Fruit fly (Drosophila melanogaster): Measurements from ENCODE around the gene CG11841.

CG11841 gene

DNA sequence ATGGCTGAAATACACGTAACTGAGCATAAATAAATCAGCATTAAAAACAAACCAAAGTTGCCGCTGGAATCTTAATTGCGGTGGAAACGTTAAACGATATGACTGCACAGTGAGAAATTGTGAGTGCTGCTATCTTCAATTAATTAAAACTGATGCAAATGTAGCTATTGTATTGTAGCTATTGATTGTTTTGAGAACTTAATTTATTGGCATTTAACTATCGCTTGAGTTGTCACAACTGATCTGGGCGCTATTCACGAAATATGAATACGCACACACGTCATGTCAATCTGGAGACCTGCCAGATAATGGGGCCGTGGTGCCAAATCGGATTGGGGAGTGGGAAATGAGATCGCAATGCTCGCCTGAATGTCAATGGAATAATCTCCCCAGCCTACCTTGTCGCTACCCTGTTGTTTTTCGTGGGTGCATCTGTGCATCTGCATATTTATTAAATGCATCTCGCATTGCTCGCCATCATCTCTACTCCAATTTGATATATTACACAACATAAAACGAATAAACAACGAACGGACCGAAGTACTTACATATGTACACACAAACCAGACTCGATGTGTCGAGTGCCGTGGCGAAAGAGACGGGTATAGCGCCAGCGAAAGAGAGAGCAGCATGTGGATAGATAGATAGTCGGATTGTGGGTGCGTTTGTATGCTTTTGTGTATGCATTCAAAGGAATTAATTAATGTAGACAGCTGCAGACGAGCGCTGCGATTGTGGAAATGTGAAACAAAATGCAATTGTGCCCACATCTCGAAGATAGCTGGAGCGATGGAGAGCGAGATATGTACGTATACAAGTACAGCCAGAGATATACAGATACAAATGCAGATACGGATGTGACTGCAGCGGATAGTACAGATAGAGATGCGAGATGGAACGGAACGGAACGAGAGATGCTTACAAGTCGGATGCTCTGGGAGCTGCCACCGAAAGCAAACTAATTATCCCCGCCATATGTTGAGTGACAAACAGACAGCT lies 32.9 kb downstream of the CG11841 start:
- TF ChIP-seq fru (GFP tag; optimal IDR thresholded peaks at IDR 0.05): peak; percentile 12
- TF ChIP-seq HLH106 (tag; optimal IDR thresholded peaks at IDR 0.05): no peak
- peak in 1 of 2 experiments; percentile 45 for TF ChIP-seq foxo (GFP tag; optimal IDR thresholded peaks at IDR 0.05)
- peak; percentile 17 for TF ChIP-seq rgr (GFP tag; optimal IDR thresholded peaks at IDR 0.05)

DNA sequence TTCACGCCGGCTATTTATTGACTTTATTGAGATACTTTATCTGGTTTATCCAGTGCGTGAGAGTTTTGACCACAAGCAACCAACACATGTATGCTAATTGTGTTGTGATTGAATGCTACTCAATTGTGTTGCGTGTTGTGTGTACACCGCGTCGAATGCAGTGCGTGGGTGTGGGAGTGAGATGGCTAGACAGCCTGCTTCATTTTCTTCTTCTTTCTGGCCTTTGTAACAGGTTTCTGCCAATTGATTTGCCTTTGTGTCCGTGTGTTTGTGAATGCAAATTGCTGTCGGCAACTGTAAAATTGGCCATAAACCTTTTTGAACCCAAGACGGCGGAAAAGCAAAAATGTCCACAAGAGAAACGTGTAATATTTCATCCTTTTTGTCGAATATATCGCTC lies 36.0 kb downstream of the CG11841 start:
- no peak for TF ChIP-seq lola (GFP tag; optimal IDR thresholded peaks at IDR 0.05)
- TF ChIP-seq psq (GFP tag; optimal IDR thresholded peaks at IDR 0.05): no peak
- TF ChIP-seq Vsx2 (GFP tag; optimal IDR thresholded peaks at IDR 0.05; ENCODE audit: partially characterized antibody): no peak
- TF ChIP-seq woc (GFP tag; optimal IDR thresholded peaks at IDR 0.05): no peak
- TF ChIP-seq tai (GFP tag; optimal IDR thresholded peaks at IDR 0.05): no peak
- no peak for TF ChIP-seq sage (GFP tag; optimal IDR thresholded peaks at IDR 0.05)
- no peak for TF ChIP-seq CG9705 (GFP tag; optimal IDR thresholded peaks at IDR 0.05)
- no peak for TF ChIP-seq sv (GFP tag; optimal IDR thresholded peaks at IDR 0.05)
- TF ChIP-seq Jra (GFP tag; optimal IDR thresholded peaks at IDR 0.05): no peak
- TF ChIP-seq dsf (GFP tag; optimal IDR thresholded peaks at IDR 0.05; ENCODE audit: borderline replicate concordance): no peak
- no peak for TF ChIP-seq dl (GFP tag; optimal IDR thresholded peaks at IDR 0.05; ENCODE audit: insufficient read depth in 1 of 2, partially characterized antibody in 2 of 2)
- TF ChIP-seq jim (GFP tag; optimal IDR thresholded peaks at IDR 0.05): no peak
- no peak for TF ChIP-seq Dfd (GFP tag; optimal IDR thresholded peaks at IDR 0.05)
- no peak for TF ChIP-seq Rel (GFP tag; optimal IDR thresholded peaks at IDR 0.05)
- TF ChIP-seq Rel (tag; optimal IDR thresholded peaks at IDR 0.05): no peak
- TF ChIP-seq GATAd (GFP tag; optimal IDR thresholded peaks at IDR 0.05): no peak
- no peak for TF ChIP-seq brk (GFP tag; optimal IDR thresholded peaks at IDR 0.05)

DNA sequence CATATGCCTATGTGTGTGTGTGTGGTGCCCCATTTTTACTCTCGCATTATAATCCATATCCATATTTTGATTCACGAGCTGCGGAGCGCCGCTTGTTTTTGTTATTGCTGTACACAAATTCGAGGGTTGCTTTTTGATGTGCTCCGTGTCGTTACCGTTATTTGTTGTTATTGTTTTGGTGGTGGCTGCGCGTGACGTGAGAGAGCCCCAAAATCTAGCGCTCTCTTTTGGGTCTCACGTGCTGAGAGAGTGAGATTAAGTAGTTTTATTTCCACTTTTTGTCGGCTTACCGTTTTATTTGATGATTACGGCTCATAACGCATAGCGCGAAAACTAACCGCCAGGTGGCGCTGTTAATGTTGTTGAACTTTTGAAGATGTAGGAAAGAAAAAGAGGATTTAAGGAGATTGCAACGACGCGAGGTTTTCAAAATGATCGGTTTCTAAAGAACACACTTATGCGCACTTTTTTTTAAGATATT lies 36.5 kb downstream of the CG11841 start:
- TF ChIP-seq Vsx2 (GFP tag; optimal IDR thresholded peaks at IDR 0.05; ENCODE audit: partially characterized antibody) (no peak), CrebA (GFP tag; optimal IDR thresholded peaks at IDR 0.05; ENCODE audit: borderline replicate concordance) (no peak), Hr78 (GFP tag; optimal IDR thresholded peaks at IDR 0.05) (no peak), tai (GFP tag; optimal IDR thresholded peaks at IDR 0.05) (no peak), woc (GFP tag; optimal IDR thresholded peaks at IDR 0.05) (no peak), usp (GFP tag; optimal IDR thresholded peaks at IDR 0.05) (no peak), lola (GFP tag; optimal IDR thresholded peaks at IDR 0.05) (no peak), CG32264 (GFP tag; optimal IDR thresholded peaks at IDR 0.05) (no peak), psq (GFP tag; optimal IDR thresholded peaks at IDR 0.05) (no peak), dmrt93B (GFP tag; optimal IDR thresholded peaks at IDR 0.05) (no peak), Abd-B (GFP tag; optimal IDR thresholded peaks at IDR 0.05) (no peak), brk (GFP tag; optimal IDR thresholded peaks at IDR 0.05) (no peak), Hr83 (GFP tag; optimal IDR thresholded peaks at IDR 0.05; ENCODE audit: poor library complexity, severe bottlenecking) (no peak), N (GFP tag; optimal IDR thresholded peaks at IDR 0.05) (no peak), pan (optimal IDR thresholded peaks at IDR 0.05) (no peak), Jra (GFP tag; optimal IDR thresholded peaks at IDR 0.05) (no peak), Rel (GFP tag; optimal IDR thresholded peaks at IDR 0.05) (no peak), Rel (tag; optimal IDR thresholded peaks at IDR 0.05) (no peak)

DNA sequence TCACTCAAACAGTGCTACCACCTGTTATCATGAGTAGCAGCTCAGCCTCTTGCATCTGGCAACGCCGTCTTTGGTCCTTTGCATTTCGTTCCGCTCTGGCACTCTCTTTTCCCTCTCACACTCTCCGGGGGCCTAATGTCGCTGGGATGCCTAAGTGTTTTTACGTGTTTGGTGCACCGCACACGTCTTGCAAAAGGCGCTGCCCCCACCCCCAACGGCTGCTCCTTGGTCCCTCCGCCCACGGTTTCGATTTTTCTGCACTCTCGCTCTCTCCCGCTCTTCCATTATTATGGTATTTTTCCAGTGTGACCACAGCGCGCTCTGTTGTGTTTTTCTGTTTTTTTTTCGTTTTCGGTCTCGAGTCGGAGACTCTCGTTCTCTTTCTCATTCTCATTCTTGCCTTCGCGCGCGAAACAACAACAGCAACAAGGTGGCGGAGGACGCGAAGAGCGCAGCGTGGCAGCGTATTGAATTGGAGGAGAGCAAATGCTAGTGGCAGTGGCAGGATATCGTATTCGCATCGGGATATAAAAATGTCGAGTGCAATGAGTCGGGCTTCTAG lies 37.2 kb downstream of the CG11841 start:
- TF ChIP-seq foxo (GFP tag; optimal IDR thresholded peaks at IDR 0.05) (no peak), rgr (GFP tag; optimal IDR thresholded peaks at IDR 0.05) (no peak), OdsH (GFP tag; optimal IDR thresholded peaks at IDR 0.05) (no peak), fru (GFP tag; optimal IDR thresholded peaks at IDR 0.05) (no peak), psq (GFP tag; optimal IDR thresholded peaks at IDR 0.05) (peak; percentile 82), tai (GFP tag; optimal IDR thresholded peaks at IDR 0.05) (no peak), lola (GFP tag; optimal IDR thresholded peaks at IDR 0.05) (no peak), ey (GFP tag; optimal IDR thresholded peaks at IDR 0.05) (no peak), h (GFP tag; optimal IDR thresholded peaks at IDR 0.05) (peak; percentile 1), Vsx2 (GFP tag; optimal IDR thresholded peaks at IDR 0.05; ENCODE audit: partially characterized antibody) (no peak), Hnf4 (GFP tag; optimal IDR thresholded peaks at IDR 0.05) (no peak), GATAd (GFP tag; optimal IDR thresholded peaks at IDR 0.05) (peak; percentile 26), Dif (GFP tag; optimal IDR thresholded peaks at IDR 0.05; ENCODE audit: partially characterized antibody) (no peak), pan (optimal IDR thresholded peaks at IDR 0.05) (no peak), Myc (optimal IDR thresholded peaks at IDR 0.05) (no peak), jim (GFP tag; optimal IDR thresholded peaks at IDR 0.05) (no peak), dsf (GFP tag; optimal IDR thresholded peaks at IDR 0.05; ENCODE audit: borderline replicate concordance) (no peak), dmrt93B (GFP tag; optimal IDR thresholded peaks at IDR 0.05) (no peak), br (GFP tag; optimal IDR thresholded peaks at IDR 0.05) (peak; percentile 12), Dfd (GFP tag; optimal IDR thresholded peaks at IDR 0.05) (no peak), CrebA (GFP tag; optimal IDR thresholded peaks at IDR 0.05; ENCODE audit: borderline replicate concordance) (no peak), usp (GFP tag; optimal IDR thresholded peaks at IDR 0.05) (no peak), HLH106 (tag; optimal IDR thresholded peaks at IDR 0.05) (no peak), woc (GFP tag; optimal IDR thresholded peaks at IDR 0.05) (no peak), brk (GFP tag; optimal IDR thresholded peaks at IDR 0.05) (no peak)
